Worm (Caenorhabditis elegans): ENCODE measurements around the gene cest-30.

The cest-30 gene

DNA sequence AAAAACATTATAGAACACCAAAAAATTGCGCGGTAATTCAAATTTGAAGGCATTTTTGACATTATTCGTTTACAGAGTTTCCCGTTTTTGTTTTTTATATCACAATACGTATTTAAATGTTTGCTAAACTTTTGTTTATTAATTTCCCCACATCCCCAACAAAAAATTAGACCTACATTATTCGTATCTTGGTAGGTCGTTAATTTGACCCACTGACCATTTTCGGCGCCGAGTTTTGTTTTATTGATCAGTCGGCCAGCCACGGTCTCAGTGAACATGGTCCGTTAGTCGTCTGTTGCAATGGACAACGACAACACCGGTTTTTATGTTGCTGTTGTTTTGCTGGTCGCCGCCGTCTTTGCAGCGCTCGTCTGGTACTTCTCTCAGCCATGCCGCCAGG lies 23.0 kb downstream of the cest-30 start, which contains the start of gene B0238.15:
TSS of gene B0238.15 (plus strand) at position 301 of the 400 bp plus-strand sequence.
- no peak for TF ChIP-seq Y55F3AM.14 (GFP tag; optimal IDR thresholded peaks at IDR 0.05)
- TF ChIP-seq ama-1 (optimal IDR thresholded peaks at IDR 0.05) = no peak
- TF ChIP-seq egl-27 (tag; optimal IDR thresholded peaks at IDR 0.05) = no peak
- no peak for TF ChIP-seq elt-1 (tag; optimal IDR thresholded peaks at IDR 0.05)
- TF ChIP-seq R02D3.7 (tag; optimal IDR thresholded peaks at IDR 0.05) = no peak
- no peak for TF ChIP-seq alr-1 (tag; optimal IDR thresholded peaks at IDR 0.05)
- TF ChIP-seq nhr-129 (tag; optimal IDR thresholded peaks at IDR 0.05) = no peak
- TF ChIP-seq aly-2 (tag; optimal IDR thresholded peaks at IDR 0.05) = no peak
- no peak for TF ChIP-seq sem-4 (tag; optimal IDR thresholded peaks at IDR 0.05)
- no peak for TF ChIP-seq lsy-2 (tag; optimal IDR thresholded peaks at IDR 0.05)
- TF ChIP-seq blmp-1 (tag; optimal IDR thresholded peaks at IDR 0.05; ENCODE audit: insufficient read depth) = no peak
- no peak for TF ChIP-seq nhr-237 (tag; optimal IDR thresholded peaks at IDR 0.05)
- no peak for TF ChIP-seq nhr-25 (tag; optimal IDR thresholded peaks at IDR 0.05)

DNA sequence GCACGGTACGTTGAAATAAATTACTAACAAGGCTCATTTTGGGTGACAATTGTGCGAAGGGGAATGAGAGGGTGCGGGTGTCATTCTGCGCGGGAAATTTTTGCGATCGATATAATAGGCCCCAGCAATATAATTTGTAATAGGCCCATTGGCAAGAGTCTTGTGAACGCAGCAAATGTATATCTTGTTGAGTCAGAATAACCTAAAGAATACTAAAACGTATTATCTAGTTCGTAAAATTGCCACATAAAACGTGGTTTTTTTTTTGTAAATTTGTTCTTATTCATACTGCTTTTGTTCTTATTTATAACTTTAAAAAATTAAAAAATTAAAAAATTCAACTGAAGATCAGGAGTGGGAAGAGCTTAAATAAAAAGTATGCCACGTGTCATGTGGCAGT lies 23.5 kb downstream of the cest-30 start, which contains the start of gene C52A10.3:
TSS of gene C52A10.3 (minus strand) at position 101 of the 400 bp plus-strand sequence.
- no peak for TF ChIP-seq snpc-4 (tag; optimal IDR thresholded peaks at IDR 0.05)

ce11 chrV:5237116-5237515 lies 25.8 kb downstream of the cest-30 start, which contains the start of gene cest-35.2:
cest-35.2 (minus strand) TSS chrV:5237216.
- TF ChIP-seq nhr-23 (tag; optimal IDR thresholded peaks at IDR 0.05) (no peak), egl-27 (tag; optimal IDR thresholded peaks at IDR 0.05) (no peak), mab-5 (tag; optimal IDR thresholded peaks at IDR 0.05) (no peak), ztf-4 (tag; optimal IDR thresholded peaks at IDR 0.05) (no peak), ama-1 (optimal IDR thresholded peaks at IDR 0.05) (no peak), lin-13 (GFP tag; optimal IDR thresholded peaks at IDR 0.05) (no peak), unc-39 (tag; optimal IDR thresholded peaks at IDR 0.05) (no peak), nhr-11 (tag; optimal IDR thresholded peaks at IDR 0.05) (no peak), alr-1 (tag; optimal IDR thresholded peaks at IDR 0.05) (no peak), nhr-12 (tag; optimal IDR thresholded peaks at IDR 0.05) (no peak), crh-2 (tag; optimal IDR thresholded peaks at IDR 0.05) (no peak), F13H6.1 (tag; optimal IDR thresholded peaks at IDR 0.05) (no peak), snpc-4 (tag; optimal IDR thresholded peaks at IDR 0.05) (no peak)

DNA sequence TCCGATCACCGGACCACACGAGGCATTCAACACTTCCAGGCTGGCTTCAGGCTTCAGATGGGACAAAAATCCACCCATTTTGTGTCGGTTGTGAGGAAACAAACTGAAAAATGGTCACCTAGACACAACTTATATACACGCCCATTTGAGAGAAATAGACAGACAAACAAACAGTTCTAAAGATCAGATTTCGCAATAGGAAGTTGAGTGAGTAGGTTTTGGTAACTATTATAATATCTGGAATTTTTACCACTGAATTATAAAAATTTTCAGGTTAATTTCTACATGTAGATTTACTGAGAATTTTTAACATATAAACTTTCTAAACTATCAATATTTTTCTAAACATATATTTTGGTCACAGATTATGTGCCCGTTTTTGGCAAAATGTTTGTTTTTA lies 29.1 kb downstream of the cest-30 start, which contains the start of gene cest-32:
TSS of gene cest-32 (minus strand) at position 115 of the 400 bp plus-strand sequence.
- TF ChIP-seq dmd-4 (tag; optimal IDR thresholded peaks at IDR 0.05) = no peak
- no peak for TF ChIP-seq R02D3.7 (tag; optimal IDR thresholded peaks at IDR 0.05)
- TF ChIP-seq nhr-12 (tag; optimal IDR thresholded peaks at IDR 0.05) = no peak
- no peak for TF ChIP-seq alr-1 (tag; optimal IDR thresholded peaks at IDR 0.05)
- no peak for TF ChIP-seq ceh-16 (tag; optimal IDR thresholded peaks at IDR 0.05)
- no peak for TF ChIP-seq C34F6.9 (tag; optimal IDR thresholded peaks at IDR 0.05)
- no peak for TF ChIP-seq lsy-2 (tag; optimal IDR thresholded peaks at IDR 0.05)
- TF ChIP-seq lin-39 (tag; optimal IDR thresholded peaks at IDR 0.05) = no peak
- TF ChIP-seq skn-1 (tag; optimal IDR thresholded peaks at IDR 0.05) = no peak
- TF ChIP-seq nhr-10 (tag; optimal IDR thresholded peaks at IDR 0.05) = no peak

DNA sequence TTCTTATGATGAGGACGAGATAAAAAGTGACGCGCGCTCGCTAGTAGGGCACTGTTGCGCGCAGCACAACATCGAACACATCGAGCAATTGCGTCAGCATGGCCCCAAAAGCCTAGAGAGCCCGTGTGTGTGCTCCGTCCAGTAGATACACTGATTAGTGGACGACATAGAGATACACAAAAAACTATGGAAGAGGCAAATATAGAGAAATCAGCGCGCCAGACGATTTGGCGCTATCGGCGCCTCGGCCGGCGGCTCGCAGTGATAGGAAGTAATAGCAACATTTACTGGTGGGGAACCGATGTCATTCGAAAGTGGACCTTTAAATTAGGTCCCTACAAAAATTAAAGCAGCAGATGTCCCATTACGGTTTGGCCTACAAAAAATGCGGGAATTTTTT lies 34.4 kb downstream of the cest-30 start:
- TF ChIP-seq nhr-129 (tag; optimal IDR thresholded peaks at IDR 0.05) = peak; percentile 32
- TF ChIP-seq R02D3.7 (tag; optimal IDR thresholded peaks at IDR 0.05) = no peak
- peak; percentile 16 for TF ChIP-seq F13H6.1 (tag; optimal IDR thresholded peaks at IDR 0.05)
- TF ChIP-seq C34F6.9 (tag; optimal IDR thresholded peaks at IDR 0.05) = no peak
- TF ChIP-seq nhr-25 (tag; optimal IDR thresholded peaks at IDR 0.05) = no peak
- no peak for TF ChIP-seq sem-4 (tag; optimal IDR thresholded peaks at IDR 0.05)
- TF ChIP-seq fos-1 (tag; optimal IDR thresholded peaks at IDR 0.05) = no peak
- peak; percentile 41 for TF ChIP-seq sma-3 (GFP tag; optimal IDR thresholded peaks at IDR 0.05)
- peak; percentile 74 for TF ChIP-seq sma-9 (GFP tag; optimal IDR thresholded peaks at IDR 0.05)
- TF ChIP-seq sma-9 (tag; optimal IDR thresholded peaks at IDR 0.05) = no peak
- TF ChIP-seq ztf-4 (tag; optimal IDR thresholded peaks at IDR 0.05) = no peak

DNA sequence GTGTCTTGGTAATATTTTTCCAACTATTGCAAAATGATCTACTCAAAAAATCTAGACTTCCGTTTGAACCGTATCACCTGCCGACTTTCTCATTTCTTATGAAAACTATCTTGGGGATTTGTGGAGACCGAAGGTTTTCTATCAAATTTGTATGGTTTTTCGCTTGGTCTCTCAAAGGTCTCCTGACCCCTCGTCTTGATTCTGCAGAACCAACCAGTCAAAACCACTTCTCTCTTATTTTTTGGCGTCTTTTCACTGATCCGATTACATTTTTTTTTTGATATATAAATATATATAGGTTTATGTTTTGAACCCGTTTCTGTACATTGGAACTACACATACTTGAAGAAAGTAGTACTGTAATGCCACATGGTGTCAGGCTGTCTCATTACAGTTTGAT lies 37.2 kb downstream of the cest-30 start:
- TF ChIP-seq nhr-25 (tag; optimal IDR thresholded peaks at IDR 0.05) = no peak

Data from whole organism, L2 larva.